Fruit fly (Drosophila melanogaster): Measurements from ENCODE around the gene Axn.

The Axn gene

DNA sequence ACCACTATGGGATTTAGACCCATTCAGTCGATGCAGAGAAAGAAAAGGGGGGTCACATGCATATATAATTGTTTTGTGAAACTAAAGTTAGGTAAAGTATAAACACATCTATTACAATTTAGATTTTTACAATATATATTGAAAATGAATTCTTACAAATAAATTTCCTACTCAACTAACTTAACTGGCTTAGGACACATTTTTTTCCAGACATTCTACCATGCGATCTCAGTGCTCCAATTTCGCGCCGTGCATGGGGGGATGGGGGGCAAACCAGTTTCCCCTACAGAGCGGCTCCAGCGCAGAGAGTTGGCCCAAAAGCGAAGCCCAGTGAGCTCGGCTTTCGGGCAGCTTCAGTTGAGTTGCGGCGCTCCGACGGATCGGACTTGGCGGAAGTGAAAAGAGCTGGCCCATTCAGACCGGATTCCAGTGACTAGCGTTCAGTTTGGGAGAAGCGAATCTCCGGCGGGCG, 39.5 kb upstream of the Axn start, which contains the start of gene CG7896 (continued):
- TF ChIP-seq CG7839 (tag; optimal IDR thresholded peaks at IDR 0.05) (peak; percentile 71), CG10959 (GFP tag; IDR thresholded peaks at IDR 0.05) (peak; percentile 50), hth (optimal IDR thresholded peaks at IDR 0.05) (no peak), vfl (GFP tag; optimal IDR thresholded peaks at IDR 0.05) (no peak), CG7928 (GFP tag; optimal IDR thresholded peaks at IDR 0.05) (no peak), Asciz (GFP tag; optimal IDR thresholded peaks at IDR 0.05) (peak; percentile 4), CG11398 (GFP tag; optimal IDR thresholded peaks at IDR 0.05) (no peak), pb (GFP tag; optimal IDR thresholded peaks at IDR 0.05) (peak; percentile 10), D19B (GFP tag; optimal IDR thresholded peaks at IDR 0.05) (no peak), CG5245 (GFP tag; optimal IDR thresholded peaks at IDR 0.05) (peak; percentile 40), sisA (GFP tag; IDR thresholded peaks at IDR 0.05) (peak; percentile 76), emc (GFP tag; optimal IDR thresholded peaks at IDR 0.05) (no peak), NC2α (GFP tag; optimal IDR thresholded peaks at IDR 0.05) (no peak), CG1647 (GFP tag; optimal IDR thresholded peaks at IDR 0.05) (no peak), insv (GFP tag; optimal IDR thresholded peaks at IDR 0.05) (no peak), sc (optimal IDR thresholded peaks at IDR 0.05) (no peak), sc (GFP tag; optimal IDR thresholded peaks at IDR 0.05) (peak; percentile 18), slbo (GFP tag; IDR thresholded peaks at IDR 0.05) (peak; percentile 84), CG12104 (GFP tag; optimal IDR thresholded peaks at IDR 0.05) (peak; percentile 22), ems (GFP tag; optimal IDR thresholded peaks at IDR 0.05) (peak; percentile 56), BtbVII (GFP tag; optimal IDR thresholded peaks at IDR 0.05) (peak; percentile 48), exex (tag; optimal IDR thresholded peaks at IDR 0.05) (peak; percentile 13), CG34376 (GFP tag; optimal IDR thresholded peaks at IDR 0.05) (peak; percentile 21), CG12219 (GFP tag; optimal IDR thresholded peaks at IDR 0.05) (peak; percentile 54), Hmr (GFP tag; optimal IDR thresholded peaks at IDR 0.05) (peak; percentile 67), CG3281 (GFP tag; optimal IDR thresholded peaks at IDR 0.05) (peak; percentile 70), Aef1 (GFP tag; IDR thresholded peaks at IDR 0.05) (peak; percentile 82), CG11085 (GFP tag; IDR thresholded peaks at IDR 0.05) (peak; percentile 49; the same call in 1 of the 2 replicates), H15 (GFP tag; IDR thresholded peaks at IDR 0.05) (peak; percentile 55), CG6813 (GFP tag; optimal IDR thresholded peaks at IDR 0.05) (peak; percentile 48), eyg (GFP tag; optimal IDR thresholded peaks at IDR 0.05) (no peak), Fer3 (tag; optimal IDR thresholded peaks at IDR 0.05) (peak; percentile 56), Sin3A (optimal IDR thresholded peaks at IDR 0.05) (no peak), onecut (GFP tag; IDR thresholded peaks at IDR 0.05) (peak; percentile 59), CG6791 (GFP tag; IDR thresholded peaks at IDR 0.05; ENCODE audit: partially characterized antibody) (0 out of 3 replicates have a peak, but pooled peaks have one; percentile 27), CG2712 (tag; optimal IDR thresholded peaks at IDR 0.05) (peak; percentile 84), nau (GFP tag; optimal IDR thresholded peaks at IDR 0.05) (peak; percentile 38), Kr (GFP tag; optimal IDR thresholded peaks at IDR 0.05) (no peak), CG7987 (GFP tag; optimal IDR thresholded peaks at IDR 0.05) (no peak), scrt (GFP tag; optimal IDR thresholded peaks at IDR 0.05) (peak; percentile 61), CG14710 (tag; optimal IDR thresholded peaks at IDR 0.05) (peak; percentile 59), Usf (GFP tag; optimal IDR thresholded peaks at IDR 0.05) (peak; percentile 41), dmrt11E (tag; optimal IDR thresholded peaks at IDR 0.05) (peak; percentile 52), CG17612 (GFP tag; IDR thresholded peaks at IDR 0.05) (peak; percentile 67), CG2889 (GFP tag; IDR thresholded peaks at IDR 0.05) (peak; percentile 33; the same call in 1 of the 3 replicates), Chrac-16 (GFP tag; optimal IDR thresholded peaks at IDR 0.05) (peak; percentile 60), CG30403 (GFP tag; optimal IDR thresholded peaks at IDR 0.05) (peak; percentile 77), pros (GFP tag; optimal IDR thresholded peaks at IDR 0.05) (peak; percentile 7), tio (GFP tag; optimal IDR thresholded peaks at IDR 0.05) (peak; percentile 57), kah (GFP tag; optimal IDR thresholded peaks at IDR 0.05) (peak; percentile 10), CG9215 (GFP tag; IDR thresholded peaks at IDR 0.05) (peak; percentile 78), HHEX (GFP tag; optimal IDR thresholded peaks at IDR 0.05) (peak; percentile 67)

Measured in whole organism, embryonic.